Fruit fly (Drosophila melanogaster) whole organism, embryonic: ENCODE data around the gene Indy-2.

Source experiments
- Adf1 ChIP-seq: fragments of 200-800 bp; sonication (Bioruptor generic); IDR thresholded peaks from 2 replicates; pipeline ENCODE4 v1.3.6; 2022; ENCODE audit warnings: missing biosample characterization, missing genetic modification characterization
- Atf3 ChIP-seq: fragments of 200-800 bp; sonication (Bioruptor generic); optimal IDR thresholded peaks from 3 replicates; lab custom pipeline; 2016; ENCODE audit warnings: missing biosample characterization, missing genetic modification characterization
- Atf6 ChIP-seq: fragments of 200-800 bp; sonication (Bioruptor generic); IDR thresholded peaks from 2 replicates; pipeline ENCODE4 v1.3.6; 2022; ENCODE audit warnings: missing biosample characterization, missing genetic modification characterization
- Awh ChIP-seq: fragments of 200-800 bp; sonication (Bioruptor generic); IDR thresholded peaks from 2 replicates; pipeline ENCODE4, ENCODE4 v1.3.6; 2022; ENCODE audit warnings: missing biosample characterization, missing genetic modification characterization
- Blimp-1 ChIP-seq: fragments of 200-800 bp; sonication (Bioruptor generic); optimal IDR thresholded peaks from 3 replicates; lab custom pipeline; 2018; ENCODE audit warnings: missing biosample characterization, missing genetic modification characterization, mild to moderate bottlenecking, moderate library complexity, missing genetic modification reagents
- CG11085 ChIP-seq: fragments of 200-800 bp; sonication (Bioruptor generic); IDR thresholded peaks from 2 replicates; pipeline ENCODE4 v1.3.6; 2022; ENCODE audit warnings: missing biosample characterization, missing genetic modification characterization
- CG11504 ChIP-seq: fragments of 200-800 bp; sonication (Bioruptor generic); optimal IDR thresholded peaks from 3 replicates; lab custom pipeline; 2019; ENCODE audit warnings: missing biosample characterization, mild to moderate bottlenecking, missing genetic modification characterization, moderate library complexity
- CG11695 ChIP-seq: fragments of 200-800 bp; sonication (Bioruptor generic); IDR thresholded peaks from 3 replicates; pipeline ENCODE4 v1.3.6; 2022; ENCODE audit warnings: missing biosample characterization, missing genetic modification characterization
- CG12769 ChIP-seq: fragments of 200-800 bp; sonication (Bioruptor generic); optimal IDR thresholded peaks from 2 replicates; lab custom pipeline; 2019; ENCODE audit warnings: missing biosample characterization, mild to moderate bottlenecking, missing genetic modification characterization, moderate library complexity
- CG13287 ChIP-seq: fragments of 200-800 bp; sonication (Bioruptor generic); IDR thresholded peaks from 2 replicates; pipeline ENCODE4 v1.3.6; 2022; ENCODE audit warnings: missing biosample characterization, missing genetic modification characterization; ENCODE audit not compliant: partially characterized antibody
- CG15269 ChIP-seq: fragments of 200-800 bp; sonication (Bioruptor generic); optimal IDR thresholded peaks from 2 replicates; lab custom pipeline; 2018; ENCODE audit warnings: missing biosample characterization, mild to moderate bottlenecking, missing genetic modification characterization, moderate library complexity
- CG16815 ChIP-seq: fragments of 200-800 bp; sonication (Bioruptor generic); optimal IDR thresholded peaks from 3 replicates; lab custom pipeline; 2017; ENCODE audit warnings: missing biosample characterization, mild to moderate bottlenecking, missing genetic modification characterization
- CG18262 ChIP-seq: fragments of 200-800 bp; optimal IDR thresholded peaks from 3 replicates; lab custom pipeline; 2019; ENCODE audit warnings: missing biosample characterization, mild to moderate bottlenecking, missing genetic modification characterization, moderate library complexity
- CG32532 ChIP-seq: fragments of 200-800 bp; sonication (Bioruptor generic); IDR thresholded peaks from 2 replicates; pipeline ENCODE4 v1.3.6; 2022; ENCODE audit warnings: missing biosample characterization, missing genetic modification characterization
- CG5953 ChIP-seq: fragments of 200-800 bp; sonication (Bioruptor generic); IDR thresholded peaks from 2 replicates; pipeline ENCODE4 v1.3.6; 2022; ENCODE audit warnings: missing biosample characterization, missing genetic modification characterization
- CG6272 ChIP-seq: fragments of 200-800 bp; sonication (Bioruptor generic); IDR thresholded peaks from 2 replicates; pipeline ENCODE4 v1.3.6; 2022; ENCODE audit warnings: missing biosample characterization, missing genetic modification characterization
- CG8281 ChIP-seq: fragments of 200-800 bp; sonication (Bioruptor generic); optimal IDR thresholded peaks from 2 replicates; lab custom pipeline; 2018; ENCODE audit warnings: missing biosample characterization, mild to moderate bottlenecking, missing genetic modification characterization, moderate library complexity
- CG8290 ChIP-seq, 3 experiments: fragments of 200-800 bp; sonication (Bioruptor generic); optimal IDR thresholded peaks; 2 replicates each; lab custom pipeline; 2016 to 2019; ENCODE audit warnings: missing biosample characterization in 3 of 3, missing genetic modification characterization in 3 of 3, mild to moderate bottlenecking in 2 of 3, moderate library complexity in 1 of 3
- CG8765 ChIP-seq: fragments of 200-800 bp; sonication (Bioruptor generic); IDR thresholded peaks from 2 replicates; pipeline ENCODE4 v1.3.6; 2022; ENCODE audit warnings: missing biosample characterization, missing genetic modification characterization
- CG9437 ChIP-seq: fragments of 200-800 bp; sonication (Bioruptor generic); optimal IDR thresholded peaks from 2 replicates; lab custom pipeline; 2018; ENCODE audit warnings: missing biosample characterization, mild to moderate bottlenecking, missing genetic modification characterization
- CG9609 ChIP-seq: fragments of 200-800 bp; sonication (Bioruptor generic); optimal IDR thresholded peaks from 3 replicates; lab custom pipeline; 2016; ENCODE audit warnings: missing biosample characterization, missing genetic modification characterization
- CG9876 ChIP-seq: fragments of 200-800 bp; sonication (Bioruptor generic); optimal IDR thresholded peaks from 2 replicates; lab custom pipeline; 2016; ENCODE audit warnings: missing biosample characterization, missing genetic modification characterization
- D ChIP-seq, 2 experiments: fragments of 200-800 bp in 1 of 2; fragments of >200 bp in 1 of 2; sonication (Bioruptor generic) in 1 of 2; optimal IDR thresholded peaks; 2 replicates in 1 of 2; 3 replicates in 1 of 2; lab custom pipeline; 2017; ENCODE audit warnings: mild to moderate bottlenecking in 1 of 2, missing biosample characterization in 1 of 2, missing genetic modification characterization in 1 of 2, missing genetic modification reagents in 1 of 2
- HLH4C ChIP-seq: fragments of 200-800 bp; sonication (Bioruptor generic); IDR thresholded peaks from 3 replicates; pipeline ENCODE4 v1.3.6; 2022; ENCODE audit warnings: missing biosample characterization, missing genetic modification characterization; ENCODE audit not compliant: partially characterized antibody
- Oli ChIP-seq: fragments of 200-800 bp; sonication (Bioruptor generic); optimal IDR thresholded peaks from 2 replicates; lab custom pipeline; 2018; ENCODE audit warnings: missing biosample characterization, mild to moderate bottlenecking, missing genetic modification characterization, moderate library complexity
- Sox100B ChIP-seq: fragments of 200-800 bp; sonication (Bioruptor generic); optimal IDR thresholded peaks from 3 replicates; lab custom pipeline; 2018; ENCODE audit warnings: missing biosample characterization, mild to moderate bottlenecking, missing genetic modification characterization
- Taf1 ChIP-seq: fragments of 200-800 bp; sonication (Bioruptor generic); IDR thresholded peaks from 2 replicates; pipeline ENCODE4 v1.3.6; 2022; ENCODE audit warnings: missing biosample characterization, missing genetic modification characterization
- ap ChIP-seq: fragments of 200-800 bp; sonication (Bioruptor generic); IDR thresholded peaks from 2 replicates; pipeline ENCODE4 v1.3.6; 2022; ENCODE audit warnings: missing biosample characterization, missing genetic modification characterization
- ash1 ChIP-seq: fragments of 200-800 bp; sonication (Bioruptor generic); optimal IDR thresholded peaks from 2 replicates; lab custom pipeline; 2018; ENCODE audit warnings: missing biosample characterization, mild to moderate bottlenecking, missing genetic modification characterization
- bab2 ChIP-seq: fragments of 200-800 bp; sonication (Bioruptor generic); optimal IDR thresholded peaks from 2 replicates; lab custom pipeline; 2016; ENCODE audit warnings: missing biosample characterization, missing genetic modification characterization
- corto ChIP-seq: fragments of 200-800 bp; sonication (Bioruptor generic); optimal IDR thresholded peaks from 2 replicates; lab custom pipeline; 2016; ENCODE audit warnings: missing biosample characterization, mild to moderate bottlenecking, missing genetic modification characterization, moderate library complexity
- croc ChIP-seq: fragments of 200-800 bp; sonication (Bioruptor generic); conservative IDR thresholded peaks from 3 replicates; pipeline ENCODE4 v1.3.6; 2022; ENCODE audit warnings: missing biosample characterization, missing genetic modification characterization
- dmrt99B ChIP-seq: fragments of 200-800 bp; sonication (Bioruptor generic); optimal IDR thresholded peaks from 2 replicates; lab custom pipeline; 2018; ENCODE audit warnings: missing biosample characterization, mild to moderate bottlenecking, missing genetic modification characterization, moderate library complexity
- dpn ChIP-seq, 2 experiments: fragments of 200-800 bp; sonication (Bioruptor generic); optimal IDR thresholded peaks; 3 replicates each; lab custom pipeline; 2016; ENCODE audit warnings: missing biosample characterization in 2 of 2, missing genetic modification characterization in 2 of 2
- dysf ChIP-seq: fragments of 200-800 bp; sonication (Bioruptor generic); IDR thresholded peaks from 3 replicates; pipeline ENCODE4 v1.3.6; 2022; ENCODE audit warnings: missing biosample characterization, missing genetic modification characterization
- fru ChIP-seq: fragments of >200 bp; optimal IDR thresholded peaks from 2 replicates; lab custom pipeline; 2017
- ftz-f1 ChIP-seq: fragments of 200-800 bp; sonication (Bioruptor generic); optimal IDR thresholded peaks from 2 replicates; lab custom pipeline; 2016; ENCODE audit warnings: missing biosample characterization, missing genetic modification characterization
- hbn ChIP-seq: fragments of 200-800 bp; sonication (Bioruptor generic); IDR thresholded peaks from 2 replicates; pipeline ENCODE4 v1.3.6; 2022; ENCODE audit warnings: missing biosample characterization, missing genetic modification characterization; ENCODE audit not compliant: partially characterized antibody
- hkb ChIP-seq, 2 experiments: fragments of 200-800 bp in 1 of 2; fragments of >200 bp in 1 of 2; sonication (Bioruptor generic) in 1 of 2; IDR thresholded peaks in 1 of 2; optimal IDR thresholded peaks in 1 of 2; 2 replicates each; pipeline versions ENCODE4 v1.3.6 to Lab custom; 2017 to 2022; ENCODE audit warnings: missing biosample characterization in 1 of 2, missing genetic modification characterization in 1 of 2
- ind ChIP-seq: fragments of 200-800 bp; sonication (Bioruptor generic); optimal IDR thresholded peaks from 3 replicates; lab custom pipeline; 2016; ENCODE audit warnings: missing biosample characterization, missing genetic modification characterization
- kah ChIP-seq: fragments of 200-800 bp; sonication (Bioruptor generic); optimal IDR thresholded peaks from 2 replicates; lab custom pipeline; 2018; ENCODE audit warnings: missing biosample characterization, mild to moderate bottlenecking, missing genetic modification characterization
- kay ChIP-seq: fragments of 200-800 bp; sonication (Bioruptor generic); optimal IDR thresholded peaks from 2 replicates; lab custom pipeline; 2016; ENCODE audit warnings: missing biosample characterization, missing genetic modification characterization
- org-1 ChIP-seq: fragments of 200-800 bp; sonication (Bioruptor generic); optimal IDR thresholded peaks from 2 replicates; lab custom pipeline; 2017; ENCODE audit warnings: missing biosample characterization, missing genetic modification characterization
- schlank ChIP-seq: fragments of 200-800 bp; sonication (Bioruptor generic); optimal IDR thresholded peaks from 2 replicates; lab custom pipeline; 2018; ENCODE audit warnings: missing biosample characterization, mild to moderate bottlenecking, missing genetic modification characterization
- sens ChIP-seq: fragments of 200-800 bp; sonication (Bioruptor generic); peaks from one replicate; lab custom pipeline; 2016; ENCODE audit warnings: missing biosample characterization, missing genetic modification characterization
- seq ChIP-seq: fragments of 200-800 bp; sonication (Bioruptor generic); IDR thresholded peaks from 2 replicates; pipeline ENCODE4 v1.3.6; 2022; ENCODE audit warnings: missing biosample characterization, missing genetic modification characterization
- tna ChIP-seq: fragments of 200-800 bp; sonication (Bioruptor generic); IDR thresholded peaks from 2 replicates; pipeline ENCODE4 v1.3.6; 2022; ENCODE audit warnings: missing biosample characterization, missing genetic modification characterization; ENCODE audit not compliant: partially characterized antibody
- toy ChIP-seq: fragments of 200-800 bp; sonication (Bioruptor generic); IDR thresholded peaks from 2 replicates; pipeline ENCODE4 v1.3.6; 2022; ENCODE audit warnings: missing biosample characterization, missing genetic modification characterization

The Indy-2 gene

dm6 chr3R:20021152-20021769, 21.3 kb upstream of the Indy-2 start, which contains the start of the genes PIG-L and psidin (continued):
- peak; percentile 66 for TF ChIP-seq CG8281
- no peak for TF ChIP-seq CG12769 (tag; lab: Kevin White, UChicago)
- peak; percentile 11 for TF ChIP-seq kah (GFP tag; lab: Kevin White, UChicago)
- peak; percentile 52; the same call in 1 of the 3 replicates for TF ChIP-seq croc (GFP tag; lab: Robert Waterston, UW)
- TF ChIP-seq CG8765 (GFP tag; lab: Robert Waterston, UW) = peak; percentile 58
- no peak for TF ChIP-seq fru (lab: Kevin White, UChicago)
- 0 out of 2 replicates have a peak, but pooled peaks have one; percentile 21 for TF ChIP-seq Awh (GFP tag; lab: Robert Waterston, UW)
- TF ChIP-seq ash1 (GFP tag; lab: Kevin White, UChicago) = no peak
- peak; percentile 76 for TF ChIP-seq hbn (GFP tag; lab: Robert Waterston, UW)
- no peak for TF ChIP-seq ap
- peak; percentile 97 for TF ChIP-seq sens (GFP tag; lab: Kevin White, UChicago)
- no peak for TF ChIP-seq hkb (optimal IDR thresholded peaks at IDR 0.05; lab: Kevin White, UChicago)
- TF ChIP-seq hkb (GFP tag; IDR thresholded peaks at IDR 0.05; lab: Robert Waterston, UW) = peak; percentile 61; the same call in 1 of the 2 replicates
- peak; percentile 47; the same call in 1 of the 2 replicates for TF ChIP-seq Adf1
- 0 out of 2 replicates have a peak, but pooled peaks have one; percentile 37 for TF ChIP-seq toy
- TF ChIP-seq HLH4C = peak; percentile 91
- peak; percentile 70 for TF ChIP-seq CG32532 (GFP tag; lab: Robert Waterston, UW)
- peak; percentile 29 for TF ChIP-seq schlank (tag; lab: Kevin White, UChicago)
- 0 out of 2 replicates have a peak, but pooled peaks have one; percentile 11 for TF ChIP-seq Atf6 (GFP tag; lab: Robert Waterston, UW)
- peak; percentile 86 for TF ChIP-seq CG9437 (GFP tag; lab: Kevin White, UChicago)
- peak; percentile 61 for TF ChIP-seq Atf3 (GFP tag; lab: Kevin White, UChicago)
- no peak for TF ChIP-seq CG5953
- peak; percentile 58 for TF ChIP-seq org-1 (GFP tag; lab: Kevin White, UChicago)
- TF ChIP-seq CG16815 (GFP tag; lab: Kevin White, UChicago) = peak; percentile 75
- TF ChIP-seq CG13287 = peak; percentile 96
- TF ChIP-seq kay (GFP tag; lab: Kevin White, UChicago) = peak; percentile 46
- peak; percentile 60 for TF ChIP-seq CG6272 (GFP tag; lab: Robert Waterston, UW)
- TF ChIP-seq corto = no peak
- peak; percentile 61; the same call in 1 of the 2 replicates for TF ChIP-seq seq
- no peak for TF ChIP-seq ftz-f1 (GFP tag; lab: Kevin White, UChicago)
- peak; percentile 79 for TF ChIP-seq CG9609
- peak; percentile 78 for TF ChIP-seq tna (GFP tag; lab: Robert Waterston, UW)
- TF ChIP-seq CG11695 (GFP tag; lab: Robert Waterston, UW) = peak; percentile 71
- TF ChIP-seq CG15269 (tag; lab: Kevin White, UChicago) = peak; percentile 89
- peak; percentile 80 for TF ChIP-seq CG11504 (tag; lab: Kevin White, UChicago)
- TF ChIP-seq ind = peak; percentile 84
- peak; percentile 5; the same call in 1 of the 2 replicates for TF ChIP-seq Taf1 (GFP tag; lab: Robert Waterston, UW)
- TF ChIP-seq D (optimal IDR thresholded peaks at IDR 0.05; lab: Kevin White, UChicago) = no peak
- TF ChIP-seq D (GFP tag; optimal IDR thresholded peaks at IDR 0.05; lab: Kevin White, UChicago) = peak; percentile 60
- TF ChIP-seq Blimp-1 (GFP tag; lab: Kevin White, UChicago) = no peak
- TF ChIP-seq Oli (tag; lab: Kevin White, UChicago) = peak; percentile 82
- peak; percentile 81 to 85 for TF ChIP-seq dpn (GFP tag; optimal IDR thresholded peaks at IDR 0.05; lab: Kevin White, UChicago)
- TF ChIP-seq CG8290 (GFP tag; optimal IDR thresholded peaks at IDR 0.05; lab: Kevin White, UChicago) = peak; percentile 66
- no peak for TF ChIP-seq CG8290 (tag; optimal IDR thresholded peaks at IDR 0.05; lab: Kevin White, UChicago)
- peak; percentile 90 for TF ChIP-seq bab2 (GFP tag; lab: Kevin White, UChicago)
- TF ChIP-seq dmrt99B = no peak
- peak; percentile 35; the same call in 1 of the 2 replicates for TF ChIP-seq CG11085 (GFP tag; lab: Robert Waterston, UW)
- TF ChIP-seq dysf (GFP tag; lab: Robert Waterston, UW) = peak; percentile 87
- peak; percentile 74 for TF ChIP-seq CG9876
- TF ChIP-seq CG18262 (tag; lab: Kevin White, UChicago) = peak; percentile 92
- peak; percentile 62 for TF ChIP-seq Sox100B (GFP tag; lab: Kevin White, UChicago)
